Fruit fly (Drosophila melanogaster) whole organism, adult: ENCODE results near the gene daw.

ENCODE experiments used
- CG11617 ChIP-seq: fragments of 200-800 bp; sonication (Bioruptor generic); optimal IDR thresholded peaks from 2 replicates; lab custom pipeline; 2017; ENCODE audit warnings: mild to moderate bottlenecking, missing biosample characterization, missing genetic modification reagents, missing genetic modification characterization
- CG12768 ChIP-seq: fragments of 200-800 bp; sonication (Bioruptor generic); optimal IDR thresholded peaks from 2 replicates; lab custom pipeline; 2017; ENCODE audit warnings: missing biosample characterization, missing genetic modification characterization, mild to moderate bottlenecking, moderate library complexity, missing genetic modification reagents
- CG14711 ChIP-seq: fragments of 200-800 bp; sonication (Bioruptor generic); optimal IDR thresholded peaks from 2 replicates; lab custom pipeline; 2018; ENCODE audit warnings: missing biosample characterization, mild to moderate bottlenecking, missing genetic modification characterization, moderate library complexity
- CG1620 ChIP-seq: fragments of 200-800 bp; sonication (Bioruptor generic); optimal IDR thresholded peaks from 2 replicates; lab custom pipeline; 2016; ENCODE audit warnings: missing biosample characterization, missing genetic modification characterization
- CG33017 ChIP-seq: fragments of 200-800 bp; sonication (Bioruptor generic); optimal IDR thresholded peaks from 2 replicates; lab custom pipeline; 2018; ENCODE audit warnings: missing biosample characterization, mild to moderate bottlenecking, missing genetic modification characterization, moderate library complexity
- CG5204 ChIP-seq: fragments of 200-800 bp; sonication (Bioruptor generic); optimal IDR thresholded peaks from 2 replicates; lab custom pipeline; 2016; ENCODE audit warnings: missing biosample characterization, missing genetic modification characterization
- CG7045 ChIP-seq: fragments of 200-800 bp; sonication (Bioruptor generic); optimal IDR thresholded peaks from 2 replicates; lab custom pipeline; 2017; ENCODE audit warnings: missing biosample characterization, mild to moderate bottlenecking, missing genetic modification characterization
- CG7101 ChIP-seq: fragments of 200-800 bp; sonication (Bioruptor generic); optimal IDR thresholded peaks from 2 replicates; lab custom pipeline; 2018; ENCODE audit warnings: missing biosample characterization, mild to moderate bottlenecking, missing genetic modification characterization, moderate library complexity
- Clk ChIP-seq: fragments of 200-800 bp; sonication (Bioruptor generic); optimal IDR thresholded peaks from 2 replicates; lab custom pipeline; 2017; ENCODE audit warnings: missing biosample characterization, missing genetic modification characterization
- Crg-1 ChIP-seq: fragments of 200-800 bp; sonication (Bioruptor generic); optimal IDR thresholded peaks from 2 replicates; lab custom pipeline; 2016; ENCODE audit warnings: missing biosample characterization, missing genetic modification characterization
- Hr96 ChIP-seq: fragments of 200-800 bp; sonication (Bioruptor generic); optimal IDR thresholded peaks from 2 replicates; lab custom pipeline; 2016; ENCODE audit warnings: missing biosample characterization, missing genetic modification characterization
- Mnt ChIP-seq: fragments of 200-800 bp; sonication (Bioruptor generic); optimal IDR thresholded peaks from 2 replicates; lab custom pipeline; 2016; ENCODE audit warnings: missing biosample characterization, mild to moderate bottlenecking, missing genetic modification characterization
- bab1 ChIP-seq: fragments of 200-800 bp; sonication (Bioruptor generic); optimal IDR thresholded peaks from 3 replicates; lab custom pipeline; 2019; ENCODE audit warnings: missing biosample characterization, mild to moderate bottlenecking, missing genetic modification characterization, moderate library complexity
- cic ChIP-seq: fragments of 200-800 bp; sonication (Bioruptor generic); optimal IDR thresholded peaks from 2 replicates; lab custom pipeline; 2017; ENCODE audit warnings: missing biosample characterization, mild to moderate bottlenecking, missing genetic modification characterization, moderate library complexity
- cnc ChIP-seq, 2 experiments: fragments of >200 bp; optimal IDR thresholded peaks; 2 replicates each; lab custom pipeline; 2017
- kay ChIP-seq: fragments of 200-800 bp; sonication (Bioruptor generic); peaks from one replicate; lab custom pipeline; 2016; ENCODE audit warnings: missing biosample characterization, missing genetic modification characterization, borderline replicate concordance
- ovo ChIP-seq: fragments of 200-800 bp; sonication (Bioruptor generic); optimal IDR thresholded peaks from 2 replicates; lab custom pipeline; 2016; ENCODE audit warnings: missing biosample characterization, missing genetic modification characterization
- pad ChIP-seq: fragments of 200-800 bp; sonication (Bioruptor generic); optimal IDR thresholded peaks from 3 replicates; lab custom pipeline; 2017; ENCODE audit warnings: missing biosample characterization, missing genetic modification characterization, mild to moderate bottlenecking, moderate library complexity, missing genetic modification reagents
- tj ChIP-seq: fragments of 200-800 bp; sonication (Bioruptor generic); optimal IDR thresholded peaks from 3 replicates; lab custom pipeline; 2017; ENCODE audit warnings: missing biosample characterization, mild to moderate bottlenecking, missing genetic modification characterization, moderate library complexity
- toe ChIP-seq: fragments of 200-800 bp; sonication (Bioruptor generic); optimal IDR thresholded peaks from 2 replicates; lab custom pipeline; 2016; ENCODE audit warnings: missing biosample characterization, missing genetic modification characterization

daw gene

dm6 chr2L:2767627-2768026, 37.4 kb upstream of the daw start, which contains the start of the genes Taf10b and Taf10:
Gene Taf10b (minus strand): TSS chr2L:2767845.
Gene Taf10 (plus strand): TSS chr2L:2767890.
- TF ChIP-seq bab1 (GFP tag; lab: Kevin White, UChicago) (peak; percentile 65), ovo (GFP tag; lab: Kevin White, UChicago) (no peak), cic (GFP tag; lab: Kevin White, UChicago) (peak; percentile 60)

- TF ChIP-seq ovo (GFP tag; lab: Kevin White, UChicago) (peak; percentile 20), toe (peak; percentile 83), CG1620 (GFP tag; lab: Kevin White, UChicago) (peak; percentile 23), Hr96 (GFP tag; lab: Kevin White, UChicago) (peak; percentile 76), CG12768 (GFP tag; lab: Kevin White, UChicago) (peak; percentile 92), CG14711 (tag; lab: Kevin White, UChicago) (peak; percentile 52), Crg-1 (no peak), CG7101 (peak; percentile 40), Mnt (GFP tag; lab: Kevin White, UChicago) (peak; percentile 50), pad (GFP tag; lab: Kevin White, UChicago) (peak; percentile 15), cnc (optimal IDR thresholded peaks at IDR 0.05; lab: Kevin White, UChicago) (no peak), bab1 (GFP tag; lab: Kevin White, UChicago) (peak; percentile 10), Clk (GFP tag; lab: Kevin White, UChicago) (peak; percentile 56), CG11617 (peak; percentile 77), CG5204 (no peak), CG33017 (peak; percentile 27), tj (GFP tag; lab: Kevin White, UChicago) (peak; percentile 61), CG7045 (peak; percentile 56), cic (GFP tag; lab: Kevin White, UChicago) (peak; percentile 59), kay (no peak)
These were observed 35.4 kb upstream of the daw start, which contains the start of the genes colt and HINT1 for dm6 chr2L:2769476-2770185. Gene colt (minus strand): TSS chr2L:2770069. Gene HINT1 (plus strand): TSS chr2L:2770135.

- TF ChIP-seq CG7101 (no peak), tj (GFP tag; lab: Kevin White, UChicago) (no peak), bab1 (GFP tag; lab: Kevin White, UChicago) (no peak), kay (no peak), pad (GFP tag; lab: Kevin White, UChicago) (no peak), Crg-1 (no peak), CG7045 (no peak), CG11617 (no peak), CG1620 (GFP tag; lab: Kevin White, UChicago) (no peak), CG33017 (no peak)
These were observed 33.4 kb upstream of the daw start, which contains the start of gene CG15399 for dm6 chr2L:2771676-2772075. Gene CG15399 (minus strand): TSS chr2L:2771776.

- TF ChIP-seq cic (GFP tag; lab: Kevin White, UChicago) (no peak), kay (no peak), Mnt (GFP tag; lab: Kevin White, UChicago) (no peak), Clk (GFP tag; lab: Kevin White, UChicago) (no peak), Hr96 (GFP tag; lab: Kevin White, UChicago) (no peak), CG14711 (tag; lab: Kevin White, UChicago) (no peak), toe (no peak)
These were observed 22.3 kb upstream of the daw start for dm6 chr2L:2782790-2783189.

dm6 chr2L:2797186-2797585, 7.9 kb upstream of the daw start:
- TF ChIP-seq CG11617 (no peak), Mnt (GFP tag; lab: Kevin White, UChicago) (no peak), toe (no peak), CG1620 (GFP tag; lab: Kevin White, UChicago) (no peak), CG7101 (no peak), bab1 (GFP tag; lab: Kevin White, UChicago) (no peak), CG33017 (no peak), Clk (GFP tag; lab: Kevin White, UChicago) (no peak), pad (GFP tag; lab: Kevin White, UChicago) (no peak), kay (no peak), cnc (optimal IDR thresholded peaks at IDR 0.05; lab: Kevin White, UChicago) (no peak), CG14711 (tag; lab: Kevin White, UChicago) (no peak), cic (GFP tag; lab: Kevin White, UChicago) (no peak), CG7045 (no peak), Hr96 (GFP tag; lab: Kevin White, UChicago) (no peak)

dm6 chr2L:2799909-2800478, 5.1 kb upstream of the daw start, which contains the start of gene Syt1:
Gene Syt1 (minus strand): TSS chr2L:2799979.
- TF ChIP-seq CG5204 (no peak), pad (GFP tag; lab: Kevin White, UChicago) (peak; percentile 91), toe (no peak), CG7101 (no peak)
